Worm (Caenorhabditis elegans) whole organism, mixed stage, embryonic: Measurements from ENCODE around the gene pis-1.

Source experiments
- M03D4.4 ChIP-seq: sonication (generic microtip); optimal IDR thresholded peaks from 2 replicates; lab custom pipeline; 2017; ENCODE audit warnings: mild to moderate bottlenecking, missing genetic modification characterization, missing compliant biosample characterization
- bed-3 ChIP-seq: fragments of 200-800 bp; sonication (Bioruptor generic); optimal IDR thresholded peaks from 3 replicates; lab custom pipeline; 2018; ENCODE audit warnings: mild to moderate bottlenecking, missing genetic modification characterization, moderate library complexity, missing compliant biosample characterization
- ceh-39 ChIP-seq: fragments of 150-350 bp; optimal IDR thresholded peaks from 2 replicates; lab custom pipeline; 2014; ENCODE audit warnings: missing biosample characterization, missing genetic modification characterization
- ceh-43 ChIP-seq: fragments of 200-800 bp; sonication (Bioruptor generic); optimal IDR thresholded peaks from 2 replicates; lab custom pipeline; 2018; ENCODE audit warnings: mild to moderate bottlenecking, missing genetic modification characterization, moderate library complexity, missing compliant biosample characterization
- ceh-83 ChIP-seq: fragments of 200-800 bp; sonication (Bioruptor generic); optimal IDR thresholded peaks from 2 replicates; lab custom pipeline; 2018; ENCODE audit warnings: mild to moderate bottlenecking, missing genetic modification characterization, missing compliant biosample characterization
- ces-1 ChIP-seq: fragments of 150-350 bp; optimal IDR thresholded peaks from 2 replicates; lab custom pipeline; 2014; ENCODE audit warnings: missing biosample characterization, missing genetic modification reagents, missing genetic modification characterization
- cnd-1 ChIP-seq: fragments of 200-800 bp; sonication (Bioruptor generic); optimal IDR thresholded peaks from 2 replicates; lab custom pipeline; 2018; ENCODE audit warnings: mild to moderate bottlenecking, missing genetic modification characterization, missing compliant biosample characterization
- drap-1 ChIP-seq: fragments of 200-800 bp; sonication (Bioruptor generic); optimal IDR thresholded peaks from 3 replicates; lab custom pipeline; 2018; ENCODE audit warnings: mild to moderate bottlenecking, missing genetic modification characterization, missing compliant biosample characterization
- elt-1 ChIP-seq: sonication (generic microtip); optimal IDR thresholded peaks from 2 replicates; lab custom pipeline; 2017; ENCODE audit warnings: missing genetic modification characterization, mild to moderate bottlenecking, missing compliant biosample characterization, antibody characterized with exemption, moderate library complexity, borderline replicate concordance; ENCODE audit not compliant: insufficient read depth
- flh-1 ChIP-seq: fragments of 200-800 bp; sonication (Bioruptor generic); optimal IDR thresholded peaks from 2 replicates; lab custom pipeline; 2018; ENCODE audit warnings: mild to moderate bottlenecking, missing genetic modification characterization, moderate library complexity, missing compliant biosample characterization
- ham-2 ChIP-seq: fragments of 200-800 bp; sonication (Bioruptor generic); optimal IDR thresholded peaks from 2 replicates; lab custom pipeline; 2018; ENCODE audit warnings: mild to moderate bottlenecking, missing genetic modification characterization, missing compliant biosample characterization
- hlh-1 ChIP-seq: fragments of 150-350 bp; optimal IDR thresholded peaks from 2 replicates; lab custom pipeline; 2014; ENCODE audit warnings: missing biosample characterization, missing genetic modification reagents, missing genetic modification characterization
- lin-13 ChIP-seq: fragments of 150-350 bp; optimal IDR thresholded peaks from 2 replicates; lab custom pipeline; 2014; ENCODE audit warnings: missing biosample characterization, missing genetic modification characterization
- lin-32 ChIP-seq: fragments of 200-800 bp; sonication (Bioruptor generic); optimal IDR thresholded peaks from 2 replicates; lab custom pipeline; 2018; ENCODE audit warnings: mild to moderate bottlenecking, missing genetic modification characterization, missing compliant biosample characterization
- lsy-2 ChIP-seq: fragments of 150-350 bp; optimal IDR thresholded peaks from 2 replicates; lab custom pipeline; 2014; ENCODE audit warnings: missing biosample characterization, missing genetic modification characterization
- mab-5 ChIP-seq: fragments of 150-350 bp; optimal IDR thresholded peaks from 2 replicates; lab custom pipeline; 2014; ENCODE audit warnings: missing biosample characterization, missing genetic modification characterization
- mep-1 ChIP-seq: fragments of 150-350 bp; optimal IDR thresholded peaks from 2 replicates; lab custom pipeline; 2017; ENCODE audit warnings: missing biosample characterization, missing genetic modification reagents, missing genetic modification characterization, inconsistent platforms
- mls-2 ChIP-seq: sonication (generic microtip); optimal IDR thresholded peaks from 2 replicates; lab custom pipeline; 2016; ENCODE audit warnings: mild to moderate bottlenecking, missing genetic modification characterization, moderate library complexity, missing compliant biosample characterization
- nhr-12 ChIP-seq: fragments of 150-350 bp; optimal IDR thresholded peaks from 2 replicates; lab custom pipeline; 2014; ENCODE audit warnings: missing biosample characterization, missing genetic modification characterization
- nhr-2 ChIP-seq: fragments of 150-350 bp; optimal IDR thresholded peaks from 2 replicates; lab custom pipeline; 2014; ENCODE audit warnings: missing biosample characterization, missing genetic modification characterization
- nhr-237 ChIP-seq: fragments of 150-350 bp; optimal IDR thresholded peaks from 2 replicates; lab custom pipeline; 2014; ENCODE audit warnings: missing biosample characterization, missing genetic modification characterization
- nhr-28 ChIP-seq: fragments of 150-350 bp; optimal IDR thresholded peaks from 2 replicates; lab custom pipeline; 2014; ENCODE audit warnings: missing biosample characterization, missing genetic modification characterization
- nhr-76 ChIP-seq: sonication (generic microtip); optimal IDR thresholded peaks from 2 replicates; lab custom pipeline; 2017; ENCODE audit warnings: missing biosample characterization, missing genetic modification characterization
- sem-2 ChIP-seq: fragments of 200-800 bp; sonication (Bioruptor generic); optimal IDR thresholded peaks from 2 replicates; lab custom pipeline; 2018; ENCODE audit warnings: mild to moderate bottlenecking, missing genetic modification characterization, missing compliant biosample characterization
- snpc-4 ChIP-seq: fragments of 150-350 bp; optimal IDR thresholded peaks from 2 replicates; lab custom pipeline; 2014; ENCODE audit warnings: missing biosample characterization, missing genetic modification characterization
- sptf-1 ChIP-seq: sonication (generic microtip); optimal IDR thresholded peaks from 2 replicates; lab custom pipeline; 2017; ENCODE audit warnings: mild to moderate bottlenecking, missing genetic modification characterization, moderate library complexity, missing compliant biosample characterization
- tbx-8 ChIP-seq: fragments of 200-800 bp; sonication (Bioruptor generic); optimal IDR thresholded peaks from 2 replicates; lab custom pipeline; 2018; ENCODE audit warnings: mild to moderate bottlenecking, missing genetic modification characterization, moderate library complexity, missing compliant biosample characterization
- unc-120 ChIP-seq: sonication (generic microtip); optimal IDR thresholded peaks from 2 replicates; lab custom pipeline; 2017; ENCODE audit warnings: missing genetic modification characterization, missing compliant biosample characterization; ENCODE audit not compliant: poor library complexity, severe bottlenecking
- unc-39 ChIP-seq: fragments of 150-350 bp; optimal IDR thresholded peaks from 2 replicates; lab custom pipeline; 2014; ENCODE audit warnings: missing biosample characterization, missing genetic modification characterization
- unc-62 ChIP-seq: fragments of 150-350 bp; optimal IDR thresholded peaks from 2 replicates; lab custom pipeline; 2014; ENCODE audit warnings: missing biosample characterization, missing genetic modification reagents, missing genetic modification characterization
- zip-8 ChIP-seq: fragments of 150-350 bp; optimal IDR thresholded peaks from 2 replicates; lab custom pipeline; 2014; ENCODE audit warnings: missing biosample characterization, missing genetic modification characterization
- ztf-11 ChIP-seq: fragments of 150-350 bp; optimal IDR thresholded peaks from 2 replicates; lab custom pipeline; 2014; ENCODE audit warnings: missing biosample characterization, missing genetic modification characterization

Gene pis-1

ce11 chrIV:9836317-9836716 lies 39.9 kb upstream of the pis-1 start, which contains the start of gene msp-81:
TSS of gene msp-81 (minus strand) at chrIV:9836417.
- no peak for TF ChIP-seq lsy-2 (tag; lab: Kevin White, UChicago)
- no peak for TF ChIP-seq nhr-76 (tag; lab: Kevin White, UChicago)
- no peak for TF ChIP-seq ceh-83
- TF ChIP-seq ham-2 (GFP tag; lab: Kevin White, UChicago), result no peak
- no peak for TF ChIP-seq mls-2 (tag; lab: Kevin White, UChicago)
- TF ChIP-seq ces-1 (GFP tag; lab: Kevin White, UChicago), result no peak
- no peak for TF ChIP-seq lin-32 (GFP tag; lab: Kevin White, UChicago)
- TF ChIP-seq nhr-237, result no peak
- no peak for TF ChIP-seq cnd-1 (tag; lab: Kevin White, UChicago)
- no peak for TF ChIP-seq mep-1 (tag; lab: Kevin White, UChicago)
- no peak for TF ChIP-seq ztf-11 (tag; lab: Kevin White, UChicago)

DNA sequence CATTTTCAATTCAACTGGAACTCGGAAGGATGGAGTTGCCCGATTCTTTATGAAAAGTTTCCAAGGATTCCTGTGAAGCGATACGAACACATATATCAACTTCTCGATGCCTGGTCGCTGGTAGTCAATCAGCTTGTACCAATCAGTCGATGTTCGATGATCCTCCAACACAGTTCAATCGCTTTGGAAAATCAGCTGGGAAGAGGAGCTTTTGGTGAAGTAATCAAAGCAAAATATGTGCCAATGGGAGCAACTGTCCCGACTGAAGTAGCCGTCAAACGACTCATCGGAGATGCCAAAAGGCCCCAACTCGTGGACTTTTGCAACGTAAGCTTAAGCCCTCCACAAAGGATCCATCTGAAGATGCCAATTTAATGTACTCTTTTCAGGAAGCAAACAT lies 36.9 kb upstream of the pis-1 start:
- TF ChIP-seq hlh-1 (tag; lab: Kevin White, UChicago), result no peak
- TF ChIP-seq zip-8, result no peak
- TF ChIP-seq unc-39 (tag; lab: Kevin White, UChicago), result no peak
- no peak for TF ChIP-seq nhr-76 (tag; lab: Kevin White, UChicago)
- no peak for TF ChIP-seq nhr-237
- TF ChIP-seq, all 35 proteins: peak for 0

- TF ChIP-seq unc-120 (tag; lab: Kevin White, UChicago) (no peak), ceh-43 (GFP tag; lab: Kevin White, UChicago) (no peak), lin-13 (tag; lab: Kevin White, UChicago) (no peak), mep-1 (tag; lab: Kevin White, UChicago) (no peak), sptf-1 (tag; lab: Kevin White, UChicago) (no peak), flh-1 (no peak), mab-5 (tag; lab: Kevin White, UChicago) (no peak), nhr-12 (tag; lab: Kevin White, UChicago) (no peak), sem-2 (no peak), ceh-39 (no peak), nhr-2 (tag; lab: Kevin White, UChicago) (no peak), lin-32 (GFP tag; lab: Kevin White, UChicago) (no peak), lsy-2 (tag; lab: Kevin White, UChicago) (no peak), nhr-28 (tag; lab: Kevin White, UChicago) (no peak), ceh-83 (no peak)
These were observed 36.2 kb upstream of the pis-1 start, which contains the start of gene kin-21 for ce11 chrIV:9832586-9832985. TSS of gene kin-21 (plus strand) at chrIV:9832886.

DNA sequence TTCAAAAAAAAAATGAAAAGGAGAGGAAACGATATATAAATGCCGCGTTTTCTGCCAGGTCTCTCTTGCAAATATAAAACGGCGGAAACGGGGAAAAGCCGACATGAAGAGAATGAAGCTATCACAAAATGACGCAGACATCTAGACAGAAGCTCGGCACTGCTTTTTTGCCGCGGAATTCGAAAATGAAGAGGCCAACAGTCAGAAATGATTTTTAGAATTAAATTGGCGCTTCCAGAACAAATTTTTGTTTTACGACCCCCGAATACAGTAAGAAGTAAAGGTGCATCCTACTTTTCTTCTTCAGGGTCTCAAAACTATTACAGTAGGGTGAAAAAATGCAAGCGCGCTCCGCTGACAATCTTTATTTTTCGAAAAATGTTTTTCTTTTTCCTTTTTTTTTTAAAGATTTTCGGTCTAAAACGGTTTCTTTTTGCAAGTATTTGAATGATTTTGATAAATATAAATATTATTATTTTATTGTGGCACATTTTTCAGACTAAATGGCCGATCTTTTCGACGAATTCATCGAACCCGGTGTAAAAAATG lies 28.9 kb upstream of the pis-1 start, which contains the start of gene mtr-4:
mtr-4 (plus strand) TSS at position 499 of the 549 bp plus-strand sequence.
- no peak for TF ChIP-seq mls-2 (tag; lab: Kevin White, UChicago)
- no peak for TF ChIP-seq unc-62 (GFP tag; lab: Kevin White, UChicago)
- TF ChIP-seq flh-1, result no peak
- no peak for TF ChIP-seq nhr-2 (tag; lab: Kevin White, UChicago)
- no peak for TF ChIP-seq elt-1 (tag; lab: Kevin White, UChicago)
- TF ChIP-seq tbx-8 (GFP tag; lab: Kevin White, UChicago), result no peak
- TF ChIP-seq ces-1 (GFP tag; lab: Kevin White, UChicago), result no peak
- no peak for TF ChIP-seq hlh-1 (tag; lab: Kevin White, UChicago)
- no peak for TF ChIP-seq ceh-39
- no peak for TF ChIP-seq drap-1 (GFP tag; lab: Kevin White, UChicago)
- TF ChIP-seq bed-3, result no peak
- TF ChIP-seq lin-32 (GFP tag; lab: Kevin White, UChicago), result no peak
- no peak for TF ChIP-seq ceh-83
- TF ChIP-seq unc-39 (tag; lab: Kevin White, UChicago), result no peak

DNA sequence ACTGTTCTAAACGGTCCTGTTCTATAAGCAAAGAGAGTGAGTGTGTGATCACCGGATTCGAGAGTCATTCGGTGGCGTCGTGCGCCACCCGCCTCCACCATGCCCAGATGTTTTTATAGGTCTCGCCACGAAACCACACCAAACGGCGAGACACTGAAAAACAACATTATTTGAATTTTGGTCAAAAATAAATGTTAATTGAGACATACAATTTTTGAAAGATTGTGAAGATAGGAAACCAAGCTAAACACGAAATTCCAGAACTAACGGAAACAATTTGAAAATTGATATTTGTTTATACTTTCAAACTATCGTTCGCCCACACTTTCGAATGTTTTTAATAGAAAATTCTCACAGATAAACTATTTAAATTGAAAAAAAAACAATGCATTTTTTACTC lies 28.1 kb upstream of the pis-1 start, which contains the start of gene catp-6:
catp-6 (minus strand) TSS at position 101 of the 400 bp plus-strand sequence.
- TF ChIP-seq ceh-39 (no peak), flh-1 (no peak), ces-1 (GFP tag; lab: Kevin White, UChicago) (no peak), M03D4.4 (no peak), nhr-28 (tag; lab: Kevin White, UChicago) (no peak), drap-1 (GFP tag; lab: Kevin White, UChicago) (no peak), unc-39 (tag; lab: Kevin White, UChicago) (no peak), hlh-1 (tag; lab: Kevin White, UChicago) (no peak), nhr-237 (no peak), unc-62 (GFP tag; lab: Kevin White, UChicago) (no peak), lsy-2 (tag; lab: Kevin White, UChicago) (no peak), snpc-4 (no peak)
